Fruit fly (Drosophila melanogaster) whole organism, embryonic: ENCODE data around the gene ArfGAP1.
A peak's percentile ranks its signal among the peaks of the same experiment; 100 is the strongest.

Experiments used
- Abd-B ChIP-seq: fragments of 200-800 bp; sonication (Bioruptor generic); optimal IDR thresholded peaks from 2 replicates; lab custom pipeline; 2018; ENCODE audit warnings: missing biosample characterization, mild to moderate bottlenecking, missing genetic modification characterization, moderate library complexity
- B-H2 ChIP-seq: fragments of 200-800 bp; sonication (Bioruptor generic); optimal IDR thresholded peaks from 2 replicates; lab custom pipeline; 2018; ENCODE audit warnings: missing biosample characterization, mild to moderate bottlenecking, missing genetic modification characterization
- CG1024 ChIP-seq: fragments of 200-800 bp; sonication (Bioruptor generic); IDR thresholded peaks from 2 replicates; pipeline ENCODE4 v1.3.6; 2022; ENCODE audit warnings: missing biosample characterization, missing genetic modification characterization
- CG10959 ChIP-seq: fragments of 200-800 bp; sonication (Bioruptor generic); IDR thresholded peaks from 2 replicates; pipeline ENCODE4 v1.3.6; 2022; ENCODE audit warnings: missing biosample characterization, missing genetic modification characterization
- CG12219 ChIP-seq: fragments of 200-800 bp; sonication (Bioruptor generic); optimal IDR thresholded peaks from 3 replicates; lab custom pipeline; 2018; ENCODE audit warnings: missing biosample characterization, mild to moderate bottlenecking, missing genetic modification characterization
- CG12659 ChIP-seq: fragments of 200-800 bp; sonication (Bioruptor generic); optimal IDR thresholded peaks from 3 replicates; lab custom pipeline; 2017; ENCODE audit warnings: mild to moderate bottlenecking, missing biosample characterization, missing genetic modification reagents, missing genetic modification characterization
- CG13123 ChIP-seq: fragments of 200-800 bp; sonication (Bioruptor generic); optimal IDR thresholded peaks from 2 replicates; lab custom pipeline; 2016; ENCODE audit warnings: missing biosample characterization, missing genetic modification characterization
- CG2889 ChIP-seq: fragments of 200-800 bp; sonication (Bioruptor generic); IDR thresholded peaks from 3 replicates; pipeline ENCODE4 v1.3.6; 2022; ENCODE audit warnings: missing biosample characterization, missing genetic modification characterization
- CG3065 ChIP-seq: fragments of 200-800 bp; sonication (Bioruptor generic); optimal IDR thresholded peaks from 2 replicates; lab custom pipeline; 2016; ENCODE audit warnings: missing biosample characterization, missing genetic modification characterization
- CG31365 ChIP-seq: fragments of 200-800 bp; sonication (Bioruptor generic); optimal IDR thresholded peaks from 2 replicates; lab custom pipeline; 2018; ENCODE audit warnings: missing biosample characterization, mild to moderate bottlenecking, missing genetic modification characterization
- CG4404 ChIP-seq: fragments of 200-800 bp; sonication (Bioruptor generic); IDR thresholded peaks from 2 replicates; pipeline ENCODE4 v1.3.6; 2022; ENCODE audit warnings: missing biosample characterization, missing genetic modification characterization
- CG4424 ChIP-seq: fragments of 200-800 bp; sonication (Bioruptor generic); optimal IDR thresholded peaks from 3 replicates; lab custom pipeline; 2016; ENCODE audit warnings: missing biosample characterization, missing genetic modification characterization
- CG4617 ChIP-seq: fragments of 200-800 bp; sonication (Bioruptor generic); optimal IDR thresholded peaks from 3 replicates; lab custom pipeline; 2016; ENCODE audit warnings: missing biosample characterization, missing genetic modification characterization, borderline replicate concordance
- CG6765 ChIP-seq: fragments of 200-800 bp; sonication (Bioruptor generic); optimal IDR thresholded peaks from 3 replicates; lab custom pipeline; 2017; ENCODE audit warnings: missing biosample characterization, mild to moderate bottlenecking, missing genetic modification characterization
- CG7786 ChIP-seq: fragments of 200-800 bp; sonication (Bioruptor generic); optimal IDR thresholded peaks from 2 replicates; lab custom pipeline; 2016; ENCODE audit warnings: missing biosample characterization, missing genetic modification characterization
- CG7839 ChIP-seq: fragments of 200-800 bp; sonication (Bioruptor generic); optimal IDR thresholded peaks from 3 replicates; lab custom pipeline; 2018; ENCODE audit warnings: missing biosample characterization, mild to moderate bottlenecking, missing genetic modification characterization, moderate library complexity
- CG8290 ChIP-seq, 3 experiments: fragments of 200-800 bp; sonication (Bioruptor generic); optimal IDR thresholded peaks; 2 replicates each; lab custom pipeline; 2016 to 2019; ENCODE audit warnings: missing biosample characterization in 3 of 3, missing genetic modification characterization in 3 of 3, mild to moderate bottlenecking in 2 of 3, moderate library complexity in 1 of 3
- CHES-1-like ChIP-seq: fragments of 200-800 bp; sonication (Bioruptor generic); optimal IDR thresholded peaks from 2 replicates; lab custom pipeline; 2016; ENCODE audit warnings: missing biosample characterization, missing genetic modification characterization
- D ChIP-seq, 2 experiments: fragments of 200-800 bp in 1 of 2; fragments of >200 bp in 1 of 2; sonication (Bioruptor generic) in 1 of 2; optimal IDR thresholded peaks; 2 replicates in 1 of 2; 3 replicates in 1 of 2; lab custom pipeline; 2017; ENCODE audit warnings: mild to moderate bottlenecking in 1 of 2, missing biosample characterization in 1 of 2, missing genetic modification characterization in 1 of 2, missing genetic modification reagents in 1 of 2
- Dip2 ChIP-seq: fragments of 200-800 bp; sonication (Bioruptor generic); IDR thresholded peaks from 2 replicates; pipeline ENCODE4 v1.3.6; 2022; ENCODE audit warnings: missing biosample characterization, missing genetic modification characterization
- E2f2 ChIP-seq: fragments of 200-800 bp; sonication (Bioruptor generic); IDR thresholded peaks from 2 replicates; pipeline ENCODE4 v1.3.6; 2022; ENCODE audit warnings: missing biosample characterization, missing genetic modification characterization
- HmgZ ChIP-seq: fragments of 200-800 bp; sonication (Bioruptor generic); optimal IDR thresholded peaks from 2 replicates; lab custom pipeline; 2018; ENCODE audit warnings: missing biosample characterization, mild to moderate bottlenecking, missing genetic modification characterization
- Lim3 ChIP-seq: fragments of 200-800 bp; sonication (Bioruptor generic); IDR thresholded peaks from 2 replicates; pipeline ENCODE4 v1.3.6; 2022; ENCODE audit warnings: missing biosample characterization, missing genetic modification characterization
- MTF-1 ChIP-seq: fragments of 200-800 bp; sonication (Bioruptor generic); optimal IDR thresholded peaks from 2 replicates; lab custom pipeline; 2018; ENCODE audit warnings: missing biosample characterization, mild to moderate bottlenecking, missing genetic modification characterization, borderline replicate concordance
- Meics ChIP-seq: fragments of 200-800 bp; sonication (Bioruptor generic); optimal IDR thresholded peaks from 2 replicates; lab custom pipeline; 2017; ENCODE audit warnings: missing biosample characterization, mild to moderate bottlenecking, missing genetic modification characterization
- Mrtf ChIP-seq: fragments of 200-800 bp; sonication (Bioruptor generic); IDR thresholded peaks from 3 replicates; pipeline ENCODE4 v1.3.6; 2022; ENCODE audit warnings: missing biosample characterization, missing genetic modification characterization
- Poxn ChIP-seq: fragments of 200-800 bp; sonication (Bioruptor generic); IDR thresholded peaks from 2 replicates; pipeline ENCODE4 v1.3.6; 2022; ENCODE audit warnings: missing biosample characterization, missing genetic modification characterization
- Ptx1 ChIP-seq: fragments of 200-800 bp; sonication (Bioruptor generic); IDR thresholded peaks from 2 replicates; pipeline ENCODE4 v1.3.6; 2022; ENCODE audit warnings: missing biosample characterization, missing genetic modification characterization
- Sry-δ ChIP-seq: fragments of 200-800 bp; sonication (Bioruptor generic); optimal IDR thresholded peaks from 2 replicates; lab custom pipeline; 2016; ENCODE audit warnings: missing biosample characterization, missing genetic modification characterization
- amos ChIP-seq: fragments of 200-800 bp; sonication (Bioruptor generic); IDR thresholded peaks from 2 replicates; pipeline ENCODE4 v1.3.6; 2022; ENCODE audit warnings: missing biosample characterization, missing genetic modification characterization; ENCODE audit not compliant: partially characterized antibody
- ap ChIP-seq: fragments of 200-800 bp; sonication (Bioruptor generic); IDR thresholded peaks from 2 replicates; pipeline ENCODE4 v1.3.6; 2022; ENCODE audit warnings: missing biosample characterization, missing genetic modification characterization
- ash1 ChIP-seq: fragments of 200-800 bp; sonication (Bioruptor generic); optimal IDR thresholded peaks from 2 replicates; lab custom pipeline; 2018; ENCODE audit warnings: missing biosample characterization, mild to moderate bottlenecking, missing genetic modification characterization
- ato ChIP-seq: fragments of 200-800 bp; sonication (Bioruptor generic); IDR thresholded peaks from 2 replicates; pipeline ENCODE4 v1.3.6; 2022; ENCODE audit warnings: missing biosample characterization, missing genetic modification characterization; ENCODE audit not compliant: partially characterized antibody
- bigmax ChIP-seq: fragments of 200-800 bp; sonication (Bioruptor generic); optimal IDR thresholded peaks from 2 replicates; lab custom pipeline; 2018; ENCODE audit warnings: missing biosample characterization, mild to moderate bottlenecking, missing genetic modification characterization
- esg ChIP-seq: fragments of 200-800 bp; sonication (Bioruptor generic); conservative IDR thresholded peaks from 2 replicates; pipeline ENCODE4 v1.3.6; 2022; ENCODE audit warnings: missing biosample characterization, missing genetic modification characterization
- grn ChIP-seq: fragments of 200-800 bp; sonication (Bioruptor generic); optimal IDR thresholded peaks from 3 replicates; lab custom pipeline; 2017; ENCODE audit warnings: missing biosample characterization, missing genetic modification characterization
- hbn ChIP-seq: fragments of 200-800 bp; sonication (Bioruptor generic); IDR thresholded peaks from 2 replicates; pipeline ENCODE4 v1.3.6; 2022; ENCODE audit warnings: missing biosample characterization, missing genetic modification characterization; ENCODE audit not compliant: partially characterized antibody
- ind ChIP-seq: fragments of 200-800 bp; sonication (Bioruptor generic); optimal IDR thresholded peaks from 3 replicates; lab custom pipeline; 2016; ENCODE audit warnings: missing biosample characterization, missing genetic modification characterization
- jigr1 ChIP-seq: fragments of 200-800 bp; sonication (Bioruptor generic); IDR thresholded peaks from 3 replicates; pipeline ENCODE4 v1.3.6; 2022; ENCODE audit warnings: missing biosample characterization, missing genetic modification characterization
- phol ChIP-seq: fragments of 200-800 bp; sonication (Bioruptor generic); optimal IDR thresholded peaks from 3 replicates; lab custom pipeline; 2018; ENCODE audit warnings: missing biosample characterization, mild to moderate bottlenecking, missing genetic modification characterization, moderate library complexity
- sc ChIP-seq, 3 experiments: fragments of >200 bp in 2 of 3; fragments of 200-800 bp in 1 of 3; sonication (Bioruptor generic) in 1 of 3; optimal IDR thresholded peaks; 2 replicates in 2 of 3; 3 replicates in 1 of 3; lab custom pipeline; 2017; ENCODE audit warnings: mild to moderate bottlenecking in 1 of 3, missing biosample characterization in 1 of 3, missing genetic modification characterization in 1 of 3, missing genetic modification reagents in 1 of 3
- schlank ChIP-seq: fragments of 200-800 bp; sonication (Bioruptor generic); optimal IDR thresholded peaks from 2 replicates; lab custom pipeline; 2018; ENCODE audit warnings: missing biosample characterization, mild to moderate bottlenecking, missing genetic modification characterization
- sens ChIP-seq: fragments of 200-800 bp; sonication (Bioruptor generic); peaks from one replicate; lab custom pipeline; 2016; ENCODE audit warnings: missing biosample characterization, missing genetic modification characterization
- sob ChIP-seq: fragments of 200-800 bp; sonication (Bioruptor generic); IDR thresholded peaks from 2 replicates; pipeline ENCODE4 v1.3.6; 2022; ENCODE audit warnings: missing biosample characterization, missing genetic modification characterization
- tup ChIP-seq: fragments of 200-800 bp; sonication (Bioruptor generic); optimal IDR thresholded peaks from 2 replicates; lab custom pipeline; 2016; ENCODE audit warnings: missing biosample characterization, mild to moderate bottlenecking, missing genetic modification characterization, moderate library complexity
- usp ChIP-seq: fragments of >200 bp; optimal IDR thresholded peaks from 2 replicates; lab custom pipeline; 2017; ENCODE audit warnings: missing biosample characterization, missing genetic modification characterization
- vvl ChIP-seq: fragments of 200-800 bp; sonication (Bioruptor generic); IDR thresholded peaks from 2 replicates; pipeline ENCODE4 v1.3.6; 2022; ENCODE audit warnings: missing biosample characterization, missing genetic modification characterization
- yki ChIP-seq: fragments of >200 bp; optimal IDR thresholded peaks from 3 replicates; lab custom pipeline; 2018

ArfGAP1 gene

DNA sequence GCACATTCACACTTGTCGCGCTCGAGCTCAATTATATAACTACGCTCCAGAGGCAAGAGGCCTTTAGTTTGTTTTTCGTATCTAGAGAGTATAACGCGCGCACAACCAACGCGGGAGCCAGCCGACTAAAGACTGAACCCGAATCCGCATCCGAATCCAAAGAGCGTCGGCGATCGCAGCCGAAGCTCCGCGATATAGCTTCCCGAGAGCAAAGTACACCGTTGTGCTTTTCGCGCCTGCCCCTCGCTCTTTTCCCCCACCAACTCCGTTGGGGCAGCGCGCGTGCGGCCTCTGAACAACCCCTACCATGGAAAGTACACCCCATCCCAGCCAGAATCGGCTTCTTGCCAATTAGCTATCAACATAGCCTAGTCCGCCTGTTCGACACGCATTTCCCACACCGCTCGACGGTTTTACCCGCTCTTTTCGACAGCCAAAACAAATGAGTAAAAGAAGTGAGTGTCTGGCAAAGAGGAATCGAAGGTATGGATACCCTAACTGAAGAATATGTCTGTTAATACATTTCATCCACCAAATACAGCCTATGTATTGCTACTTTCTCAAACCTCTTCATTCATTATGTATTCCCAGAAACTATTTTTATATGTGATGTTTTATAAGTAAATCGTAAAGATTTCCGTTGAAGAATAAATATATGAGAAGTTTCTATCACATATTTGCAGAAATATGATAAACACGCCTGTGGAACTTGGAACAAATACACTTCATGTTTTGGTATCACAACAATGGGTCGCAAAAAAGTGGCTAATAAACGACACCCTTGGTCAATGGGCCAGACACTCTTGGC lies 8.7 kb downstream of the ArfGAP1 start (continued):
- TF ChIP-seq B-H2 (GFP tag; lab: Kevin White, UChicago) (peak; percentile 57), hbn (no peak), Lim3 (GFP tag; lab: Robert Waterston, UW) (no peak), ind (GFP tag; lab: Kevin White, UChicago) (peak; percentile 10), HmgZ (peak; percentile 64), CG7786 (peak; percentile 26), CG12219 (peak; percentile 45), Meics (GFP tag; lab: Kevin White, UChicago) (peak; percentile 59), D (optimal IDR thresholded peaks at IDR 0.05; lab: Kevin White, UChicago) (no peak), D (GFP tag; optimal IDR thresholded peaks at IDR 0.05; lab: Kevin White, UChicago) (no peak), CG6765 (GFP tag; lab: Kevin White, UChicago) (peak; percentile 8), ato (GFP tag; lab: Robert Waterston, UW) (no peak), Abd-B (no peak), tup (GFP tag; lab: Kevin White, UChicago) (no peak), CG4424 (GFP tag; lab: Kevin White, UChicago) (no peak), CHES-1-like (GFP tag; lab: Kevin White, UChicago) (no peak), sens (GFP tag; lab: Kevin White, UChicago) (peak; percentile 79), CG8290 (GFP tag; optimal IDR thresholded peaks at IDR 0.05; lab: Kevin White, UChicago) (no peak), CG8290 (tag; optimal IDR thresholded peaks at IDR 0.05; lab: Kevin White, UChicago) (peak in 1 of 2 experiments; percentile 83), ap (0 out of 2 replicates have a peak, but pooled peaks have one; percentile 18), usp (GFP tag; lab: Kevin White, UChicago) (no peak), Mrtf (GFP tag; lab: Robert Waterston, UW) (no peak), Poxn (GFP tag; lab: Robert Waterston, UW) (no peak), vvl (GFP tag; lab: Robert Waterston, UW) (peak; percentile 64), CG13123 (GFP tag; lab: Kevin White, UChicago) (no peak), Sry-δ (GFP tag; lab: Kevin White, UChicago) (no peak), amos (GFP tag; lab: Robert Waterston, UW) (peak; percentile 54; the same call in 1 of the 2 replicates), CG1024 (GFP tag; lab: Robert Waterston, UW) (no peak), MTF-1 (GFP tag; lab: Kevin White, UChicago) (peak; percentile 32), CG2889 (GFP tag; lab: Robert Waterston, UW) (no peak), CG10959 (GFP tag; lab: Robert Waterston, UW) (no peak), E2f2 (GFP tag; lab: Robert Waterston, UW) (peak; percentile 12; the same call in 1 of the 2 replicates), phol (tag; lab: Kevin White, UChicago) (no peak), CG7839 (tag; lab: Kevin White, UChicago) (peak; percentile 9), bigmax (GFP tag; lab: Kevin White, UChicago) (peak; percentile 30), ash1 (GFP tag; lab: Kevin White, UChicago) (peak; percentile 5), sob (GFP tag; lab: Robert Waterston, UW) (0 out of 2 replicates have a peak, but pooled peaks have one; percentile 7), CG4617 (GFP tag; lab: Kevin White, UChicago) (no peak), schlank (peak; percentile 40), CG31365 (tag; lab: Kevin White, UChicago) (no peak), CG4404 (no peak), CG3065 (GFP tag; lab: Kevin White, UChicago) (no peak), yki (lab: Kevin White, UChicago) (no peak), Ptx1 (GFP tag; lab: Robert Waterston, UW) (peak; percentile 14; the same call in 1 of the 2 replicates), Dip2 (GFP tag; lab: Robert Waterston, UW) (no peak), esg (GFP tag; lab: Robert Waterston, UW) (no peak), jigr1 (GFP tag; lab: Robert Waterston, UW) (no peak), sc (optimal IDR thresholded peaks at IDR 0.05; lab: Kevin White, UChicago) (no peak), sc (GFP tag; optimal IDR thresholded peaks at IDR 0.05; lab: Kevin White, UChicago) (no peak), grn (GFP tag; lab: Kevin White, UChicago) (no peak), CG12659 (no peak)
